Fruit fly (Drosophila melanogaster): ENCODE measurements around the gene tai.

DNA sequence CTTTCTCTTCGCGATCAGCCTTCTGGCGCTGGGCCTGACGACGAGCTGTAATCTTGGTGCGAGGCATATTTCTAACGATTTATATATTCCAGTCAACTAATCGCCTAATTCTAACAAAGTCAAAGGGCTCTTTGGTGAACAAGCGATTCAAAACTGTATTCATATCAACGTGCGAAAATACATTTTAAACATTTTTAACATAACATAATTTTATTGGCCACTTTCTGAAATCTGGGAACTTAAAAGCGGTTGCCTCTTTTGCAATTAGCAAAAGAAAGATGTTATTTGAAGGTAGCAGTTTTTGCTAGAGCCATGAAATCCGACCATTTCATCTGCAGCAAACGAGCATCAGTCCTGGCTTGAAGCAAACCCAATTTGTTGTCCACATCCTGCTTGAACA lies 84.4 kb downstream of the tai start, which contains the start of gene aust:
- TF ChIP-seq pan (optimal IDR thresholded peaks at IDR 0.05) (no peak), usp (GFP tag; optimal IDR thresholded peaks at IDR 0.05) (no peak), EcR (GFP tag; optimal IDR thresholded peaks at IDR 0.05) (no peak), psq (optimal IDR thresholded peaks at IDR 0.05) (no peak)

Data from whole organism.